Fruit fly (Drosophila melanogaster) ovary, adult (tissue): Measurements from ENCODE around the gene CG13653.

Experiments used
- CG17801 ChIP-seq: fragments of 200-800 bp; optimal IDR thresholded peaks from 2 replicates; lab custom pipeline; 2019; ENCODE audit warnings: missing biosample characterization, mild to moderate bottlenecking, missing genetic modification characterization, moderate library complexity; ENCODE audit not compliant: partially characterized antibody

CG13653 gene

dm6 chr3R:25232271-25232989 is 37.1 kb downstream of the CG13653 start, which contains the start of gene Cad96Cb:
Cad96Cb (minus strand) TSS chr3R:25232321.
- TF ChIP-seq CG17801 (GFP tag; lab: Kevin White, UChicago), result peak; percentile 6

DNA sequence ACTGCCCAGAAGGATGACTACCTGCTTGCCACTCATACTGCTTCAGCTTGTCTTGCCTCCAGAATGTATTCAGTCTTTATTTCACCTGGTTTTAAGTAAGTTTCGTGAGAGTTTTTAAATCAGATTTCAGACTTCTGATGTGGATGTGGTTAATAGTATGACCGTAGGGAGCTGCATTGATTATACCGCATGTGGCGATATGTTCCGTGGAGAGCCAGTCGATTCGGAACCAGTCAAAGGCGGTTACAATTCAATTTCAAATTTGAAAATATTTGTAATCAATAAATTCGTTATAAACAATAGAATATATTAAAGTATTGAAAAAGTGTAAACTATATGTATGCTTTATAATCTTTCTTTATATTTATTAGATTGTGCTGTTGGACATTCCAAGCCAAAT is 40.0 kb downstream of the CG13653 start, which contains the start of gene Sil1:
Gene Sil1, minus strand, starts transcription at position 168 of the 400 bp plus-strand sequence.
- peak; percentile 29 for TF ChIP-seq CG17801 (GFP tag; lab: Kevin White, UChicago)

- no peak for TF ChIP-seq CG17801 (GFP tag; lab: Kevin White, UChicago)
These were observed 40.8 kb downstream of the CG13653 start for dm6 chr3R:25236121-25236520.

DNA sequence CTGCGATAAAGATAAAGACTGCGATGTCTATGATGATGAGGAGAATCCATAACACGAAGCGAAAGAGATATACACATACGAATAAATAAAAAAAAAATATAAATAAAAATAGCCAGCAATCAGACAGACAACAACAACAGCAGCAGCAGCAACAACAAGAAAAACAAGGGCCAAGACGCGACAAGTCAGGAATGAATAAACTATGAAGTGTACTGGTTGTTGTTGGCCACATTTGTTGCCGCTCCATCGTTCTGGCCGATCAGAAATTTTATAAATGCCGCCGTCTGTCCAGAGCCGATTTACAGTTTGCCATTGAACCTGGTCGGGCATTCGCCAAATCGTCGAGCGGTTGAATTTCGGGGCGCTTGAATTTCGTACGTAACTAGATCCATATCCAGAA is 42.0 kb downstream of the CG13653 start, which contains the start of gene Jhbp7:
Gene Jhbp7, plus strand, starts transcription at position 301 of the 400 bp plus-strand sequence.
- no peak for TF ChIP-seq CG17801 (GFP tag; lab: Kevin White, UChicago)

- TF ChIP-seq CG17801 (GFP tag; lab: Kevin White, UChicago), result no peak
These were observed 43.7 kb downstream of the CG13653 start for dm6 chr3R:25238771-25239700.

DNA sequence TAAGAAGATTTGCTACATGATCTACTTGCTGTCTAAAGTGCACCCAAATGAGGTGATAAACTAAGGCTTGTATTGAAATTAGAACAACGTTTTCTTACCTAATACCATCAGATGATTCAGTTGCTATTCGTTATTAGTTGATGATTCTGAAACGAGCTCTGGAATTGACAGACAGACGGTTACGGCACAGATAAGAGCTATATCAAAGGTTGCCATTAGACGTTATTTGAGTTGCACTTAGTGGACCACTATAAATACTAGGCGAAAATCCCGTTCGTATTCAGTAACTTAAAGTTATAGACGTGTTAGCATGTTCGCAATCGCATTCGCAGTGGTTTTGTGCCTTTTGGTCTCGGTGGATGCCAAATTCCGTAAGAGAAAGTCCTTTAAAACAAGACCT is 44.6 kb downstream of the CG13653 start, which contains the start of gene to:
Gene to, plus strand, starts transcription at position 301 of the 400 bp plus-strand sequence.
- TF ChIP-seq CG17801 (GFP tag; lab: Kevin White, UChicago), result no peak

DNA sequence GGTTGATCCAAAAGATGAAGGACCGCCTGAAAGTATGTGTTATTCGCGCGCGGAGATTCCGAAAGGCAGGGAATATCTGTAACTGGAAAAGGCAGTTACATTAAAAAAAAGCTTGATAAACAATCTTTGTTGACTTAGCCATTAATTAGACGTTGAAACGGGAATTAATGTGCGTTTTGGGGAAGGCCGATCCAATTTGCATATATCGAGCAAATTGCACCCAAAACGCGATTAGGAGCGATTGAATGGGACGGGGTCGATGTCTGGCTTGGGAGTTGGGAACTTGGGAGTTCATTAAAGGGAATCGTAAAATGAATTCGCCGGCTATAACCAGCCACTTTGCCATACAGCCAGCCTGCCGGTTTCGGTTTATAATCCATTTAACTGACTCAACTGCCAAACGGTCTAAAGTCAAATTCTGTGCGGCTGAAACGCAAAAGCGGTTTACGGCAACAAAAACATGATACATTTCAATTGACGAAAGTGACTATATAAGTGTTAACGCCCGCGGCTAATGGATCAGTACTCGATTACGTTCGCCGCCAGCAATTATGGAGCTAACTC is 46.3 kb downstream of the CG13653 start, which contains the start of gene CG11854:
Gene CG11854, plus strand, starts transcription at position 514 of the 564 bp plus-strand sequence.
- TF ChIP-seq CG17801 (GFP tag; lab: Kevin White, UChicago), result no peak

- no peak for TF ChIP-seq CG17801 (GFP tag; lab: Kevin White, UChicago)
These were observed 49.9 kb downstream of the CG13653 start, which contains the start of gene bam for dm6 chr3R:25245052-25245813. bam (minus strand) TSS chr3R:25245109.
